Fruit fly (Drosophila melanogaster): Measurements from ENCODE around the gene PolA1.

Gene PolA1

DNA sequence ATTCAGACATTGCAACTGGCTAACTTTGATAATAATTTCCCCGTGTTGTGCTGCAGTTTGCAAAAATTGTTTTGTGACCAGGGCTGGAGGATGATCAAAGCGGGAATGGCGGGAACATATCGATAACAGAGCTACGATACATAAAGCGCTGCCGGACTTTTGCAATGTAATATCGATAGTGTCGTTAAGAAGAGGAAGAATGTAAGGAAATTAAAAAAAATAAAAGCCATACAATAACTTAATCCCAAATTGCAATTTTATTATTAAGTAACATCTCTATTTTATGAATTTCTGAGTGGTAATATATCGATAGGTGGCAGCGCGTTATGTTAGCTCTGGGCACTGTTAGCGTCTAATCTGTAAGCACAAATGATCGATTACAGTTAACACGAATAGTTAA lies at the start of gene PolA1:
Gene PolA1 (minus strand): TSS at position 115 of the 400 bp plus-strand sequence.
- TF ChIP-seq pan (optimal IDR thresholded peaks at IDR 0.05): no peak
- TF ChIP-seq Dll (optimal IDR thresholded peaks at IDR 0.05): no peak
- no peak for TF ChIP-seq CG8478 (optimal IDR thresholded peaks at IDR 0.05)
- no peak for TF ChIP-seq EcR (GFP tag; optimal IDR thresholded peaks at IDR 0.05)
- TF ChIP-seq psq (optimal IDR thresholded peaks at IDR 0.05): no peak
- TF ChIP-seq usp (GFP tag; optimal IDR thresholded peaks at IDR 0.05): no peak

DNA sequence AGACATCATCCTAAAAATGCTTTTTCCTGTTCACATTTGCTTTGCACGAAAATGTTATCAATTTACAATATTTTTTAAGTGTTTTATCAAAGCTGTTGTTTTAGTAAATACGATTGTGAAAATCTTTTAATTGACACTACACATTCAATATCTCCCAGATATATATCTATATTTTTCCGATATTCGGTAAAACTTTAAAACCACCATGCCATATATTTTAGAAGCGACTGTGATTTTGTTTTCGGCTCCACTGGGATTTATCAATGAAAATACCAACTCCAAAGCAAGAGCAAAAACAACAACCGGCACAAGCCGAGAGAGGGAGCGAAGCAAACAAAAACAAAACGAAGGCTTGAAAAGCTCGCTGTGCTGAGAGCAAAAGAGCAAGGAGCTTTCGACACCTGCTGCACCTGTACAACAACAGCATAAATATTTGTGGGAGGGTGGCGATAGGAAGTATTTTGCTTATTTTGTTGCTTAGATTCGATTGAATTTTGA lies 48.4 kb upstream of the PolA1 start:
- TF ChIP-seq Dll (optimal IDR thresholded peaks at IDR 0.05): no peak
- TF ChIP-seq usp (GFP tag; optimal IDR thresholded peaks at IDR 0.05): no peak
- TF ChIP-seq psq (optimal IDR thresholded peaks at IDR 0.05): no peak
- TF ChIP-seq CG8478 (optimal IDR thresholded peaks at IDR 0.05): no peak
- no peak for TF ChIP-seq pan (optimal IDR thresholded peaks at IDR 0.05)
- TF ChIP-seq EcR (GFP tag; optimal IDR thresholded peaks at IDR 0.05): no peak

DNA sequence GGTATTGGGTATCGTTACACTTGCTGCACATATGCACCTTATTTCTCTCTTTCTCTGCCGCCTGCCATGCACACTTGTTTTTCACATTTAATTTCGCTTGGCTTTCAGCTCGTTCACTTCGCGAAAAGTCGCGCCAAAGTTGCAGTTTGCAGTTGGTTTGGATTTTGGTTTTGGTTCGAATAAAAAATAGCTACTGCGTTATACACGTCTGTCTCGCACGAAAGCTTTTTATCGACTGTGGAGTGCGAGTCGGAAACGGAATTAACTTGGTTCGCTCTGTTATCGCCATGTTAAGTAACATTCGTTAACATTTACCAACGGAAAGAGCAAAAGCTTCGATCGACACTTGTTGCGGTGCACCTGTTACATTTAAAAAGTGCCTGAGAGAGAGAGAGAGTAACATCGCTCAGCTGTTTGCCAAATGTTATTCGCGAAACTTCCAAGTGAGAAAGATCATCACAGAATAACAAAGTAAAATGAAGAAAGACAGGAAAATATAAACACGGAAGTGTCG lies 47.9 kb upstream of the PolA1 start, which contains the start of gene CG31176:
Gene CG31176 (minus strand): TSS at position 241 of the 514 bp plus-strand sequence.
- TF ChIP-seq CG8478 (optimal IDR thresholded peaks at IDR 0.05) (no peak), usp (GFP tag; optimal IDR thresholded peaks at IDR 0.05) (no peak), pan (optimal IDR thresholded peaks at IDR 0.05) (no peak), EcR (GFP tag; optimal IDR thresholded peaks at IDR 0.05) (no peak), Dll (optimal IDR thresholded peaks at IDR 0.05) (no peak), psq (optimal IDR thresholded peaks at IDR 0.05) (no peak)

DNA sequence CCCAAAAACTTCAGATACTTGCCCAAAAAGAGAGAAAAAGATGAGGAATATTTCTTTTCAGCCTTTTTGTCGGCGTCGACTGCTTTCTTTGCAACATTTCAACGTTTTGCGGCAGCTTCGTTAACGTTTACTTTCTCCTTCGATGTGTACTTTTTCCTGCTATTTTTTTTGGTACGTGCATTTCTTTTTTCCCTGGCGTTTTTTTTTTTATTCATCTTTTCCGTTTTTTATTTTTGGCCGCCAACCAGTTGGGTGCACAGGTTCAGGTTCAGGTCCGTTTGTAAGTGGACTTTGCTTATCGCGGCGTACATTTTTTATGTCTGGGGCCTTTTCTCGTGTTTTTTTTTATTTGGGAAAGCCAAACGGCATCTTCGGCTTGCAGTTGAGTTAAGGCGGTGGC lies 32.9 kb upstream of the PolA1 start:
- no peak for TF ChIP-seq EcR (GFP tag; optimal IDR thresholded peaks at IDR 0.05)

DNA sequence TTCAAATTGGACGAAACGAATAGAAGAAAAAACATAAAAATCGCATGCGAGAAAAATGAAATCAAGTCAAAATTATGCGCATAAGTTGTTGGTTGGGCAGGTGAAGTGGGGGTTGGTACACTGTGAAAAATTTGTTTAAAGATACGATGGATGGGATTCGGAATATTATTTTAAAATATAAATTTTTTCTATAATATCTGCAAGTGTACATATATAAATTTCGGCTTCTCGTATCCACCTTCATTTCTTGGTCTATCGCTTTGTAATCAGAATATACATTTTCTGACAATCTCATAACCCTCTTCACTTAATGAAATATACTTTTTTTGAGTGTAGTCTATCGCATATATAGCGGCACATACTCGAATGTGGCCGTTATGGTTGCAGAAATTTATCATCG lies 31.8 kb upstream of the PolA1 start:
- TF ChIP-seq Dll (optimal IDR thresholded peaks at IDR 0.05): no peak
- no peak for TF ChIP-seq psq (optimal IDR thresholded peaks at IDR 0.05)
- no peak for TF ChIP-seq CG8478 (optimal IDR thresholded peaks at IDR 0.05)
- TF ChIP-seq EcR (GFP tag; optimal IDR thresholded peaks at IDR 0.05): no peak
- TF ChIP-seq usp (GFP tag; optimal IDR thresholded peaks at IDR 0.05): no peak
- no peak for TF ChIP-seq pan (optimal IDR thresholded peaks at IDR 0.05)

DNA sequence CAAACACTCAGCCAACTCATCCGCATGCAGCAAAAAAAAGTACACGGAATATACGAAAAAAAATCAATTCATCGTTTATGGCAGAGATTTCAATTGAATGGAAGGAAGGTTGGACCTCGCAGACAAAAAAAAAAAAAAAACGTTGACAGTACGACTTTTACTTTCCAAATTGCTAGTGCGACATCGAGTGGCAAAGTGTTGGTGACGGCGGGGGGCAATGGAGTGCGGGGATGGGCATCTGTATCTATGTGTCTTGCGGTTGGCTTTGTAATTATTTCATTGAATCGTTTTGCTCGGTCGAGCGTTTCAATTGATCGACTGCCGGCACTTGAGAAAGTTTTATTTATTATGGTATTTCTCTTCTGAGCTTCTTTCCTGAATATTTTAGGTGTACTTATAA lies 30.0 kb upstream of the PolA1 start:
- TF ChIP-seq usp (GFP tag; optimal IDR thresholded peaks at IDR 0.05): no peak
- TF ChIP-seq CG8478 (optimal IDR thresholded peaks at IDR 0.05): no peak
- TF ChIP-seq psq (optimal IDR thresholded peaks at IDR 0.05): no peak
- no peak for TF ChIP-seq pan (optimal IDR thresholded peaks at IDR 0.05)
- no peak for TF ChIP-seq EcR (GFP tag; optimal IDR thresholded peaks at IDR 0.05)
- TF ChIP-seq Dll (optimal IDR thresholded peaks at IDR 0.05): no peak

DNA sequence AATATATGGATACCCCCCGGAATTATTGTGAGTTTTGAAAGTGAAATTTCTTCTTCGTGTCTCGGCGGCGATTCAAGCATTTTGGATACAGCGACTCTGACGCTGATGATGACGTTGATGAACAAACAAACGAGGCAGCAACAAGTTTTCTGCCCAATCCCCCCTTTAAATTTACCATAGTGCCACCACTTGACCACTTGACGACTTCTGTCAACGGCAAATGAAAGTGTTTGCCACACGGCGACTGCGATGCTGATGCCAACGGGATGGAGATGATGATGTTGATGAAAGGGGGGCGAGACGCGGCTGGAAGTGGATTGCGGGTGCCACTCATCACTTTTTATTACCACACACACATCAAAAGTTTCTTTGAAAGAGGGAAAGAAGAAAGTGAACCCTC lies 28.9 kb upstream of the PolA1 start:
- TF ChIP-seq pan (optimal IDR thresholded peaks at IDR 0.05): no peak
- TF ChIP-seq CG8478 (optimal IDR thresholded peaks at IDR 0.05): no peak
- no peak for TF ChIP-seq EcR (GFP tag; optimal IDR thresholded peaks at IDR 0.05)
- TF ChIP-seq Dll (optimal IDR thresholded peaks at IDR 0.05): no peak
- TF ChIP-seq psq (optimal IDR thresholded peaks at IDR 0.05): no peak
- TF ChIP-seq usp (GFP tag; optimal IDR thresholded peaks at IDR 0.05): no peak

DNA sequence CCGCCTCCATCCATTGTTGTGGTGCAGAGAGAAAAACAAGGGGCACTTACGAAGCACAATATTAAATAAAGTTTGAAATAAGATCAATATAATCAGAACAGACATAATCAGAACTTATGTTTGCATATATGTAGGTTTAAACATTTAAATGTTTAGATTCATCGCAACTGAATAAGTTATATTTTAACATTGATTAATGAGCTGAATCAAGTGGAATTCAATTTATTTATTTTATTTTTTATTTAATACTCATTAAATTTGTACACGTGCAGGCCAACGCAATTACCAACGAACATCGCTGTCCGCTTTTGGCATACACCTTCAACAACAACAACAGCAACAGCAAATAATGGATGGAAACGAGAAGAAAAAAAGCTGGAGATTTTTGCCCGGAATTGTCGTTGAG lies 27.3 kb upstream of the PolA1 start:
- TF ChIP-seq EcR (GFP tag; optimal IDR thresholded peaks at IDR 0.05) (no peak), usp (GFP tag; optimal IDR thresholded peaks at IDR 0.05) (no peak), Dll (optimal IDR thresholded peaks at IDR 0.05) (no peak)

DNA sequence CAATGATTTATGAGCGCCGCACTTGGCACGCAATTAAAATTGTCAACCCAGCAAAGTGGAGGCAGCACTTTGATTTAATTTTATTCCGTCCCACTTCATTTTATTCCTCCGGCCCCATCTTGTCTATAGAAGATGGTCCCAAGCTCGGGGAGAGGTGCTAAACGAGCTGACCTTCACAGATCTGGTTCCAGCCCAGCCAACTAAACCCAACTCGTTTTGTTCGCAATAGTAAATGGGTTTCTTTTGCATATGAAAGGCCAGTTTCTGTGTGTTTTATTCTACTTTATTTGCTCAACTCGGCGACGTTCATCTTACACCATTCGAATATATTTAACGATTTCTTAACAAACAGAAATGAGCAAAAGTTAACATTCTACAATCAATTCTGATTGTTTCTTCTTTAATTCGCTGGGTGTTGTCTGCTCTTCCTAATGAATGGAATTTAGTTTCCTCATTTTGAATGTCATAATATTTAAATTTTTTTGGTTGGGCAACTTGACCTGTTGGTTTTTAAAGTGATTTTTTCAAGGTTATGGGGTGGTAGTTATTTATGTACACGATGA lies 21.6 kb upstream of the PolA1 start:
- TF ChIP-seq pan (optimal IDR thresholded peaks at IDR 0.05) (no peak), psq (optimal IDR thresholded peaks at IDR 0.05) (no peak), CG8478 (optimal IDR thresholded peaks at IDR 0.05) (no peak), Dll (optimal IDR thresholded peaks at IDR 0.05) (no peak), EcR (GFP tag; optimal IDR thresholded peaks at IDR 0.05) (no peak), usp (GFP tag; optimal IDR thresholded peaks at IDR 0.05) (no peak)

DNA sequence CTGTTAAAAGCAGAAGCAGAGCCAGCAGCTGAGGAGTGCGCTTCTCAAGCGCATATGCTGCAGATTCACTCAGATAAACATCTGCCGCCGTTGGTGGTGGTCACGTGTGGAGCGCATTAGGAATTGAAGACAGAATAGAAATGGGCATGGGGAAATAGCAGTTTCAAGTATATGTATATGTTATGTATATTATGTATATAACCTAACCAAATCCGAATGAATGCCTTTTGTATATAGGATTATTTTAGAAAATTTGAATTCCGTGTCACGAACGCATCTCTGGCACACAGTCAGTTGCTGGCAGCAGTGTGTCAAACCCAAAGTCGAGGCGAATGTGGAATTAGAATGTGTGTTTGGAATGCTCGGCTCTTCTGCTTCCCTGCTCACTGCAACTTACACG lies 19.6 kb upstream of the PolA1 start:
- TF ChIP-seq psq (optimal IDR thresholded peaks at IDR 0.05) (no peak), Dll (optimal IDR thresholded peaks at IDR 0.05) (no peak)

DNA sequence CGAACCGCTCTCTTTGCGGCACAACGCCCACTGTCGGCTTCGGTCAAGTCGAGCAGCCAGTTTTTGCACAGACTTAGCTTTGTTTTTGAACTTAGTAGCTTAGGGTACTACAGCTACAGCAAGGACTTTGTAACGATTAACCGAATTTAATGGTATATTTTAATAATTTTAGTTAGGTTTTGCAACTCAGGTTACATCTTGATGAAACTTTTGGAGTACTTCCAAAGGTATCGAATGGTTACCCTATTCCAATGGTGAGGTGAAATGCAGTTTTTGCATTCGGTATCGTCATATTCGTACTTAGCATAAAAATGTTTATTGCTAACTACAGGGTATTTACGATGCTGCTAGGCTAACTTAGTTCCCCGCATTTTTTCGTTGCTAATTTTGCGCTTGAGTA lies 17.0 kb upstream of the PolA1 start:
- no peak for TF ChIP-seq Dll (optimal IDR thresholded peaks at IDR 0.05)

DNA sequence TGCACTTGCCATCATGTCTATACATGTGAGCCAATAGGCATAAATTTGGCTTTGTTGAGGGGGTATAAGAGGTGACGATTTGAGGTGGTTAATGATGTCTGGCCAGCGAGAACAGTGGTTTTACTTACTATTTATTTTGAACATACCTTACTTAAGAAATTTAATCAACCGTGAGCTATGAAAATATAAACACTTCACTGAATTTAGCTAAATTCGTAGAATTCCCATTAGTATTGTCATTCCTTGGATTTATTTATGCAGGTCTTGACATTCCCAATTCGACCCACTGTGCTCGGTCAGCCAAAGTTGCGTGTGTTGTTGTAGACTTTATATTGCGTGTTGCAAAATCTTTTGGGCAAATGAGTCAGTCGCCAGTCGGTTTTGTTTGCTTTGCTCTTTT lies 16.4 kb upstream of the PolA1 start:
- TF ChIP-seq CG8478 (optimal IDR thresholded peaks at IDR 0.05) (no peak), Dll (optimal IDR thresholded peaks at IDR 0.05) (no peak), psq (optimal IDR thresholded peaks at IDR 0.05) (no peak), EcR (GFP tag; optimal IDR thresholded peaks at IDR 0.05) (no peak), usp (GFP tag; optimal IDR thresholded peaks at IDR 0.05) (no peak)

DNA sequence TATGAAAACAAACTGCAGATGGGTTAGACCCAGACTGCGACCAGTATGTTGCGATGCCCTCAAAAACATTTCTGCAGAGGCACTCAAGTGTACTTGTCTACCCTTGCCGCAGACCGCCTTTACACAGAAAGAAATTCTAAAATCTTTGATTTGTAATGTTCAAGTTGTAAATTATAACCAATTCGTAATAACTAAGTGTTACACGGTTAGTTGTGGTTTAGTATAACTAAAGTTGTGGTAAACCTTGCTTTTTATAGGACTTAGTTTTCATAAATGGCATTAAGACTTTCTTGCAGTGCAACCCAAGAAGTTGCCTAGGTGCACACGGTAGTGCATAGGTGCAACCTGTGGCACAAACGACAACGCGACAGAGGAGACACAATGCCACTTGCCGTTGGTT lies 10.5 kb upstream of the PolA1 start:
- TF ChIP-seq CG8478 (optimal IDR thresholded peaks at IDR 0.05): no peak
- no peak for TF ChIP-seq EcR (GFP tag; optimal IDR thresholded peaks at IDR 0.05)
- no peak for TF ChIP-seq pan (optimal IDR thresholded peaks at IDR 0.05)
- TF ChIP-seq Dll (optimal IDR thresholded peaks at IDR 0.05): no peak
- TF ChIP-seq psq (optimal IDR thresholded peaks at IDR 0.05): no peak
- TF ChIP-seq usp (GFP tag; optimal IDR thresholded peaks at IDR 0.05): no peak

Measured in whole organism.